Fruit fly (Drosophila melanogaster) whole organism, embryonic: Measurements from ENCODE around the gene Lipt2.

Source experiments
- Asciz ChIP-seq: fragments of 200-800 bp; sonication (Bioruptor generic); optimal IDR thresholded peaks from 2 replicates; lab custom pipeline; 2017; ENCODE audit warnings: missing biosample characterization, mild to moderate bottlenecking, missing genetic modification characterization, missing genetic modification reagents
- B-H1 ChIP-seq: fragments of 200-800 bp; sonication (Bioruptor generic); IDR thresholded peaks from 3 replicates; pipeline ENCODE4 v1.3.6; 2022; ENCODE audit warnings: missing biosample characterization, missing genetic modification characterization
- BtbVII ChIP-seq: fragments of 200-800 bp; sonication (Bioruptor generic); optimal IDR thresholded peaks from 3 replicates; lab custom pipeline; 2017; ENCODE audit warnings: missing biosample characterization, mild to moderate bottlenecking, missing genetic modification characterization
- CG10267 ChIP-seq: fragments of 200-800 bp; sonication (Bioruptor generic); optimal IDR thresholded peaks from 2 replicates; lab custom pipeline; 2018; ENCODE audit warnings: missing biosample characterization, mild to moderate bottlenecking, missing genetic modification characterization, moderate library complexity
- CG10959 ChIP-seq: fragments of 200-800 bp; sonication (Bioruptor generic); IDR thresholded peaks from 2 replicates; pipeline ENCODE4 v1.3.6; 2022; ENCODE audit warnings: missing biosample characterization, missing genetic modification characterization
- CG11504 ChIP-seq: fragments of 200-800 bp; sonication (Bioruptor generic); optimal IDR thresholded peaks from 3 replicates; lab custom pipeline; 2019; ENCODE audit warnings: missing biosample characterization, mild to moderate bottlenecking, missing genetic modification characterization, moderate library complexity
- CG13424 ChIP-seq: fragments of 200-800 bp; sonication (Bioruptor generic); optimal IDR thresholded peaks from 2 replicates; lab custom pipeline; 2019; ENCODE audit warnings: missing biosample characterization, mild to moderate bottlenecking, missing genetic modification characterization, moderate library complexity
- CG13775 ChIP-seq: fragments of 200-800 bp; sonication (Bioruptor generic); optimal IDR thresholded peaks from 3 replicates; lab custom pipeline; 2017; ENCODE audit warnings: missing biosample characterization, mild to moderate bottlenecking, missing genetic modification characterization
- CG17612 ChIP-seq: fragments of 200-800 bp; sonication (Bioruptor generic); IDR thresholded peaks from 2 replicates; pipeline ENCODE4 v1.3.6; 2022; ENCODE audit warnings: missing biosample characterization, missing genetic modification characterization
- CG2712 ChIP-seq: fragments of 200-800 bp; optimal IDR thresholded peaks from 3 replicates; lab custom pipeline; 2019; ENCODE audit warnings: missing biosample characterization, mild to moderate bottlenecking, missing genetic modification characterization, moderate library complexity
- CG31224 ChIP-seq: fragments of 200-800 bp; sonication (Bioruptor generic); IDR thresholded peaks from 2 replicates; pipeline ENCODE4 v1.3.6; 2022; ENCODE audit warnings: missing biosample characterization, missing genetic modification characterization
- CG34224 ChIP-seq: fragments of 200-800 bp; sonication (Bioruptor generic); IDR thresholded peaks from 3 replicates; pipeline ENCODE4 v1.3.6; 2022; ENCODE audit warnings: missing biosample characterization, missing genetic modification characterization; ENCODE audit not compliant: partially characterized antibody
- CG42726 ChIP-seq: fragments of 200-800 bp; sonication (Bioruptor generic); IDR thresholded peaks from 2 replicates; pipeline ENCODE4 v1.3.6; 2022; ENCODE audit warnings: missing biosample characterization, missing genetic modification characterization; ENCODE audit not compliant: partially characterized antibody
- CG6654 ChIP-seq: fragments of 200-800 bp; sonication (Bioruptor generic); optimal IDR thresholded peaks from 2 replicates; lab custom pipeline; 2017; ENCODE audit warnings: missing biosample characterization, mild to moderate bottlenecking, missing genetic modification characterization
- CG6683 ChIP-seq: fragments of 200-800 bp; sonication (Bioruptor generic); optimal IDR thresholded peaks from 2 replicates; lab custom pipeline; 2017; ENCODE audit warnings: missing biosample characterization, mild to moderate bottlenecking, missing genetic modification characterization, missing genetic modification reagents
- CG8359 ChIP-seq: fragments of 200-800 bp; sonication (Bioruptor generic); optimal IDR thresholded peaks from 2 replicates; lab custom pipeline; 2017; ENCODE audit warnings: missing biosample characterization, mild to moderate bottlenecking, missing genetic modification characterization, borderline replicate concordance
- CG9932 ChIP-seq: fragments of 200-800 bp; sonication (Bioruptor generic); IDR thresholded peaks from 2 replicates; pipeline ENCODE4 v1.3.6; 2022; ENCODE audit warnings: missing biosample characterization, missing genetic modification characterization
- ERR ChIP-seq: fragments of 200-800 bp; sonication (Bioruptor generic); optimal IDR thresholded peaks from 2 replicates; lab custom pipeline; 2016; ENCODE audit warnings: missing biosample characterization, missing genetic modification characterization
- Eip74EF ChIP-seq, 2 experiments: fragments of 200-800 bp in 1 of 2; fragments of >200 bp in 1 of 2; sonication (Bioruptor generic) in 1 of 2; optimal IDR thresholded peaks; 2 replicates each; lab custom pipeline; 2017 to 2019; ENCODE audit warnings: missing biosample characterization in 2 of 2, missing genetic modification characterization in 2 of 2, mild to moderate bottlenecking in 1 of 2, moderate library complexity in 1 of 2
- HLH54F ChIP-seq: fragments of 200-800 bp; sonication (Bioruptor generic); optimal IDR thresholded peaks from 3 replicates; lab custom pipeline; 2016; ENCODE audit warnings: missing biosample characterization, missing genetic modification characterization
- Hr3 ChIP-seq: fragments of 200-800 bp; sonication (Bioruptor generic); optimal IDR thresholded peaks from 3 replicates; lab custom pipeline; 2016; ENCODE audit warnings: missing biosample characterization, missing genetic modification characterization
- MTF-1 ChIP-seq: fragments of 200-800 bp; sonication (Bioruptor generic); optimal IDR thresholded peaks from 2 replicates; lab custom pipeline; 2018; ENCODE audit warnings: missing biosample characterization, mild to moderate bottlenecking, missing genetic modification characterization, borderline replicate concordance
- Mrtf ChIP-seq: fragments of 200-800 bp; sonication (Bioruptor generic); IDR thresholded peaks from 3 replicates; pipeline ENCODE4 v1.3.6; 2022; ENCODE audit warnings: missing biosample characterization, missing genetic modification characterization
- Myb ChIP-seq: fragments of 200-800 bp; sonication (Bioruptor generic); optimal IDR thresholded peaks from 2 replicates; lab custom pipeline; 2016; ENCODE audit warnings: missing biosample characterization, missing genetic modification characterization
- Rfx ChIP-seq: fragments of 200-800 bp; sonication (Bioruptor generic); IDR thresholded peaks from 2 replicates; pipeline ENCODE4 v1.3.6; 2022; ENCODE audit warnings: missing biosample characterization, missing genetic modification characterization
- Rx ChIP-seq: fragments of 200-800 bp; sonication (Bioruptor generic); IDR thresholded peaks from 2 replicates; pipeline ENCODE4 v1.3.6; 2022; ENCODE audit warnings: missing biosample characterization, missing genetic modification characterization
- Sin3A ChIP-seq: fragments of >200 bp; optimal IDR thresholded peaks from 2 replicates; lab custom pipeline; 2018
- Sox100B ChIP-seq: fragments of 200-800 bp; sonication (Bioruptor generic); optimal IDR thresholded peaks from 3 replicates; lab custom pipeline; 2018; ENCODE audit warnings: missing biosample characterization, mild to moderate bottlenecking, missing genetic modification characterization
- Sox102F ChIP-seq: fragments of 200-800 bp; sonication (Bioruptor generic); optimal IDR thresholded peaks from 2 replicates; lab custom pipeline; 2018; ENCODE audit warnings: missing biosample characterization, mild to moderate bottlenecking, missing genetic modification characterization, moderate library complexity
- Usf ChIP-seq: fragments of 200-800 bp; sonication (Bioruptor generic); optimal IDR thresholded peaks from 2 replicates; lab custom pipeline; 2017; ENCODE audit warnings: missing genotype, missing biosample characterization, missing genetic modification characterization
- ab ChIP-seq: fragments of 200-800 bp; sonication (Bioruptor generic); optimal IDR thresholded peaks from 2 replicates; lab custom pipeline; 2016; ENCODE audit warnings: missing biosample characterization, missing genetic modification characterization
- amos ChIP-seq: fragments of 200-800 bp; sonication (Bioruptor generic); IDR thresholded peaks from 2 replicates; pipeline ENCODE4 v1.3.6; 2022; ENCODE audit warnings: missing biosample characterization, missing genetic modification characterization; ENCODE audit not compliant: partially characterized antibody
- ash1 ChIP-seq: fragments of 200-800 bp; sonication (Bioruptor generic); optimal IDR thresholded peaks from 2 replicates; lab custom pipeline; 2018; ENCODE audit warnings: missing biosample characterization, mild to moderate bottlenecking, missing genetic modification characterization
- chm ChIP-seq: fragments of 200-800 bp; sonication (Bioruptor generic); IDR thresholded peaks from 2 replicates; pipeline ENCODE4 v1.3.6; 2022; ENCODE audit warnings: missing biosample characterization, missing genetic modification characterization
- fu2 ChIP-seq: fragments of 200-800 bp; sonication (Bioruptor generic); optimal IDR thresholded peaks from 2 replicates; lab custom pipeline; 2016; ENCODE audit warnings: missing biosample characterization, missing genetic modification characterization
- insv ChIP-seq, 2 experiments: fragments of 200-800 bp; sonication (Bioruptor generic); optimal IDR thresholded peaks; 3 replicates each; lab custom pipeline; 2016 to 2018; ENCODE audit warnings: missing biosample characterization in 2 of 2, missing genetic modification characterization in 2 of 2
- jumu ChIP-seq: fragments of 200-800 bp; sonication (Bioruptor generic); optimal IDR thresholded peaks from 3 replicates; lab custom pipeline; 2016; ENCODE audit warnings: missing biosample characterization, missing genetic modification characterization
- lab ChIP-seq: fragments of 200-800 bp; sonication (Bioruptor generic); optimal IDR thresholded peaks from 3 replicates; lab custom pipeline; 2017; ENCODE audit warnings: missing biosample characterization, missing genetic modification characterization, mild to moderate bottlenecking, moderate library complexity, missing genetic modification reagents
- prd ChIP-seq, 3 experiments: fragments of >200 bp in 2 of 3; fragments of 200-800 bp in 1 of 3; sonication (Bioruptor generic) in 1 of 3; optimal IDR thresholded peaks in 2 of 3; IDR thresholded peaks in 1 of 3; 2 replicates in 2 of 3; 3 replicates in 1 of 3; pipeline versions ENCODE4 v1.3.6 to Lab custom; 2017 to 2022; ENCODE audit warnings: missing biosample characterization in 1 of 3, missing genetic modification characterization in 1 of 3
- seq ChIP-seq: fragments of 200-800 bp; sonication (Bioruptor generic); IDR thresholded peaks from 2 replicates; pipeline ENCODE4 v1.3.6; 2022; ENCODE audit warnings: missing biosample characterization, missing genetic modification characterization
- sim ChIP-seq: fragments of 200-800 bp; sonication (Bioruptor generic); IDR thresholded peaks from 2 replicates; pipeline ENCODE4 v1.3.6; 2022; ENCODE audit warnings: missing biosample characterization, missing genetic modification characterization
- slbo ChIP-seq: fragments of 200-800 bp; sonication (Bioruptor generic); IDR thresholded peaks from 2 replicates; pipeline ENCODE4 v1.3.6; 2022; ENCODE audit warnings: missing biosample characterization, missing genetic modification characterization
- slou ChIP-seq: fragments of 200-800 bp; sonication (Bioruptor generic); optimal IDR thresholded peaks from 3 replicates; lab custom pipeline; 2016; ENCODE audit warnings: missing biosample characterization, missing genetic modification characterization
- sug ChIP-seq: fragments of 200-800 bp; optimal IDR thresholded peaks from 2 replicates; lab custom pipeline; 2019; ENCODE audit warnings: missing biosample characterization, mild to moderate bottlenecking, missing genetic modification characterization, moderate library complexity
- tna ChIP-seq: fragments of 200-800 bp; sonication (Bioruptor generic); IDR thresholded peaks from 2 replicates; pipeline ENCODE4 v1.3.6; 2022; ENCODE audit warnings: missing biosample characterization, missing genetic modification characterization; ENCODE audit not compliant: partially characterized antibody
- wdn ChIP-seq: fragments of 200-800 bp; sonication (Bioruptor generic); IDR thresholded peaks from 2 replicates; pipeline ENCODE4 v1.3.6; 2022; ENCODE audit warnings: missing biosample characterization, missing genetic modification characterization
- wek ChIP-seq: fragments of 200-800 bp; sonication (Bioruptor generic); optimal IDR thresholded peaks from 3 replicates; lab custom pipeline; 2018; ENCODE audit warnings: missing biosample characterization, mild to moderate bottlenecking, missing genetic modification characterization, moderate library complexity
- zf30C ChIP-seq: fragments of 200-800 bp; sonication (Bioruptor generic); optimal IDR thresholded peaks from 3 replicates; lab custom pipeline; 2018; ENCODE audit warnings: missing biosample characterization, mild to moderate bottlenecking, missing genetic modification characterization

The Lipt2 gene

dm6 chr3R:4433441-4434077 is 3.6 kb downstream of the Lipt2 start, which contains the start of the genes eIF3a and CG1074 (continued):
- TF ChIP-seq jumu (peak; percentile 42), Eip74EF (GFP tag; optimal IDR thresholded peaks at IDR 0.05; lab: Kevin White, UChicago) (peak in 1 of 2 experiments; percentile 14), CG42726 (GFP tag; lab: Robert Waterston, UW) (peak; percentile 98), Mrtf (GFP tag; lab: Robert Waterston, UW) (no peak; the same call in 2 of the 3 replicates), B-H1 (peak; percentile 17; the same call in 1 of the 3 replicates), tna (peak; percentile 94), CG6654 (GFP tag; lab: Kevin White, UChicago) (no peak), Hr3 (GFP tag; lab: Kevin White, UChicago) (peak; percentile 26), CG8359 (no peak), CG17612 (GFP tag; lab: Robert Waterston, UW) (no peak), CG11504 (no peak), slou (GFP tag; lab: Kevin White, UChicago) (peak; percentile 6), CG10959 (GFP tag; lab: Robert Waterston, UW) (peak; percentile 41; the same call in 1 of the 2 replicates), CG13424 (tag; lab: Kevin White, UChicago) (peak; percentile 40), CG34224 (GFP tag; lab: Robert Waterston, UW) (peak; percentile 93), HLH54F (peak; percentile 61), Usf (GFP tag; lab: Kevin White, UChicago) (no peak), MTF-1 (peak; percentile 55), Asciz (GFP tag; lab: Kevin White, UChicago) (no peak), amos (GFP tag; lab: Robert Waterston, UW) (peak; percentile 98), prd (optimal IDR thresholded peaks at IDR 0.05; lab: Kevin White, UChicago) (no peak), prd (GFP tag; IDR thresholded peaks at IDR 0.05; lab: Robert Waterston, UW) (peak; percentile 41; the same call in 2 of the 3 replicates), insv (GFP tag; optimal IDR thresholded peaks at IDR 0.05; lab: Kevin White, UChicago) (peak in 1 of 2 experiments; percentile 60), Rfx (GFP tag; lab: Robert Waterston, UW) (peak; percentile 86), lab (GFP tag; lab: Kevin White, UChicago) (no peak), sim (GFP tag; lab: Robert Waterston, UW) (no peak), CG6683 (peak; percentile 43), Sox100B (GFP tag; lab: Kevin White, UChicago) (no peak), Myb (GFP tag; lab: Kevin White, UChicago) (peak; percentile 70), CG10267 (tag; lab: Kevin White, UChicago) (peak; percentile 69), CG2712 (peak; percentile 69), Sox102F (no peak), chm (GFP tag; lab: Robert Waterston, UW) (peak; percentile 83), zf30C (GFP tag; lab: Kevin White, UChicago) (no peak), BtbVII (GFP tag; lab: Kevin White, UChicago) (peak; percentile 73), Sin3A (lab: Kevin White, UChicago) (peak; percentile 86), slbo (GFP tag; lab: Robert Waterston, UW) (peak; percentile 74), CG31224 (GFP tag; lab: Robert Waterston, UW) (no peak), ash1 (GFP tag; lab: Kevin White, UChicago) (peak; percentile 78), seq (GFP tag; lab: Robert Waterston, UW) (no peak), ab (GFP tag; lab: Kevin White, UChicago) (no peak), ERR (GFP tag; lab: Kevin White, UChicago) (peak; percentile 68), CG9932 (GFP tag; lab: Robert Waterston, UW) (peak; percentile 84), fu2 (GFP tag; lab: Kevin White, UChicago) (peak; percentile 0), wek (GFP tag; lab: Kevin White, UChicago) (peak; percentile 65), sug (tag; lab: Kevin White, UChicago) (peak; percentile 77), CG13775 (GFP tag; lab: Kevin White, UChicago) (peak; percentile 71), wdn (no peak), Rx (GFP tag; lab: Robert Waterston, UW) (no peak)
